Worm (Caenorhabditis elegans) whole organism, mixed stage, embryonic: Measurements from ENCODE around the gene srt-12.

Experiments
- bed-3 ChIP-seq: fragments of 200-800 bp; sonication (Bioruptor generic); optimal IDR thresholded peaks from 3 replicates; lab custom pipeline; 2018; ENCODE audit warnings: mild to moderate bottlenecking, missing genetic modification characterization, moderate library complexity, missing compliant biosample characterization
- blmp-1 ChIP-seq: fragments of 150-350 bp; optimal IDR thresholded peaks from 2 replicates; lab custom pipeline; 2014; ENCODE audit warnings: missing biosample characterization, missing genetic modification characterization
- ceh-39 ChIP-seq: fragments of 150-350 bp; optimal IDR thresholded peaks from 2 replicates; lab custom pipeline; 2014; ENCODE audit warnings: missing biosample characterization, missing genetic modification characterization
- flh-1 ChIP-seq: fragments of 200-800 bp; sonication (Bioruptor generic); optimal IDR thresholded peaks from 2 replicates; lab custom pipeline; 2018; ENCODE audit warnings: mild to moderate bottlenecking, missing genetic modification characterization, moderate library complexity, missing compliant biosample characterization
- lin-13 ChIP-seq: fragments of 150-350 bp; optimal IDR thresholded peaks from 2 replicates; lab custom pipeline; 2014; ENCODE audit warnings: missing biosample characterization, missing genetic modification characterization
- pha-4 ChIP-seq: fragments of 150-350 bp; optimal IDR thresholded peaks from 2 replicates; lab custom pipeline; 2018; ENCODE audit warnings: missing biosample characterization, missing genetic modification reagents, missing genetic modification characterization
- sptf-1 ChIP-seq: sonication (generic microtip); optimal IDR thresholded peaks from 2 replicates; lab custom pipeline; 2017; ENCODE audit warnings: mild to moderate bottlenecking, missing genetic modification characterization, moderate library complexity, missing compliant biosample characterization
- unc-39 ChIP-seq: fragments of 150-350 bp; optimal IDR thresholded peaks from 2 replicates; lab custom pipeline; 2014; ENCODE audit warnings: missing biosample characterization, missing genetic modification characterization
- unc-62 ChIP-seq: fragments of 150-350 bp; optimal IDR thresholded peaks from 2 replicates; lab custom pipeline; 2014; ENCODE audit warnings: missing biosample characterization, missing genetic modification reagents, missing genetic modification characterization
- ztf-11 ChIP-seq: fragments of 150-350 bp; optimal IDR thresholded peaks from 2 replicates; lab custom pipeline; 2014; ENCODE audit warnings: missing biosample characterization, missing genetic modification characterization

DNA sequence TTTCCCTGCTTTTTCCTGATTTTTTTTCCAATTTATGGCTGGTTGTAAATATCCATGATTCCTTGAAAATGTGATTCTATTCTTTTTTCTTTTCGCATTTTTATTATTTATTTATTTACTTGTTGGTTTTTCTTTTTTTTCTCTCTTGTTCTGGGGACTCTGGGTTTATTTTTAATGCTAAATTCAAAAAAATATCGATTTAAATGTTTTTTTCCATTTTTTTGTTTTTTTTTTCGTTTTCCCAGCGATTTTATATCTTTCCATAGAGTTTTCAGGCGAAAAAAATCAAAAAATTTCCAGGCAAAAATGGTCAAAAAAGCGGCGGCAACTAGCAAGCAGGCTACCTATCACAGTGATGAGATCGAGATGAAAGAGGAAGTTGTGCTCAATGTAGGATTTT lies 43.1 kb downstream of the srt-12 start, which contains the start of gene rpac-40:
- TF ChIP-seq ztf-11 (tag; lab: Kevin White, UChicago) (no peak), lin-13 (tag; lab: Kevin White, UChicago) (no peak), blmp-1 (tag; lab: Kevin White, UChicago) (no peak), ceh-39 (tag; lab: Kevin White, UChicago) (no peak), sptf-1 (tag; lab: Kevin White, UChicago) (no peak), flh-1 (GFP tag; lab: Kevin White, UChicago) (no peak), unc-39 (tag; lab: Kevin White, UChicago) (no peak), pha-4 (tag; lab: Kevin White, UChicago) (no peak), bed-3 (GFP tag; lab: Kevin White, UChicago) (no peak), unc-62 (GFP tag; lab: Kevin White, UChicago) (no peak)
